Worm (Caenorhabditis elegans) whole organism, young adult: Measurements from ENCODE around the gene C03A3.2.

Experiments
- F49E8.2 ChIP-seq: sonication (generic microtip); optimal IDR thresholded peaks from 3 replicates; lab custom pipeline; 2017; ENCODE audit warnings: missing genetic modification characterization, mild to moderate bottlenecking, missing compliant biosample characterization, antibody characterized with exemption, moderate library complexity; ENCODE audit not compliant: insufficient read depth
- egrh-3 ChIP-seq: fragments of 200-800 bp; sonication (Bioruptor generic); IDR thresholded peaks from 2 replicates; pipeline ENCODE4 v1.3.6; 2022; ENCODE audit warnings: missing genetic modification reagents, missing genetic modification characterization, missing compliant biosample characterization

ce11 chrX:11296683-11297365, 34.2 kb downstream of the C03A3.2 start, which contains the start of gene inx-2:
- TF ChIP-seq F49E8.2 (tag; lab: Kevin White, UChicago) = no peak
- no peak for TF ChIP-seq egrh-3
